Worm (Caenorhabditis elegans) whole organism, L4/young adult: ENCODE measurements around the gene F49E11.7.

Experiments used
- W03F9.2 ChIP-seq: fragments of 150-350 bp; optimal IDR thresholded peaks from 2 replicates; lab custom pipeline; 2014; ENCODE audit warnings: missing biosample characterization, missing genetic modification characterization
- dao-5 ChIP-seq: sonication (generic microtip); optimal IDR thresholded peaks from 2 replicates; lab custom pipeline; 2016; ENCODE audit warnings: missing genotype, missing genetic modification characterization, moderate library complexity, missing compliant biosample characterization
- him-1 ChIP-seq: sonication (generic microtip); optimal IDR thresholded peaks from 2 replicates; lab custom pipeline; 2016; ENCODE audit warnings: missing genotype, missing genetic modification reagents, missing genetic modification characterization, missing compliant biosample characterization

DNA sequence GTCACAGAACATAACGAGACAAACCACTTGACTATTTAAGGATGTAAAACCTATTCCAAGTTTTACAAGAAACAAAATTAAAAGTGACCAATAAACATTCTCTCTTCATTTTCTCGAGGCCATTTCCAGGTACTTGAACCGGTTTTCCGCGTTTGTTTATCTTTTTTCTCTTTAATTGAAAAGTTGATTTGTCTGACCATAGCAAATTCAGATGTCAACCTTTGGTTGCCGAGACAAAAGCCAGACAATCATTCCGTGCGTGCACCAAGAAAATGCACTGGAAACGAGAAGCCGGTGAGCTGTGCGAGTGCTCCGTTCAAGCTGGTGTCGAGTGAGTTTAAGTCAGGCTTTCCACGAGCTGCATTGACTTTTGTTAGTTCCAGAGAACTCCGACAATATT, 29.4 kb downstream of the F49E11.7 start:
- TF ChIP-seq W03F9.2 (tag; lab: Kevin White, UChicago), result no peak
- no peak for TF ChIP-seq dao-5
- TF ChIP-seq him-1 (tag; lab: Kevin White, UChicago), result no peak
